Fruit fly (Drosophila melanogaster): ENCODE measurements around the gene DPCoAC.
A peak's percentile ranks its signal among the peaks of the same experiment; 100 is the strongest.

DNA sequence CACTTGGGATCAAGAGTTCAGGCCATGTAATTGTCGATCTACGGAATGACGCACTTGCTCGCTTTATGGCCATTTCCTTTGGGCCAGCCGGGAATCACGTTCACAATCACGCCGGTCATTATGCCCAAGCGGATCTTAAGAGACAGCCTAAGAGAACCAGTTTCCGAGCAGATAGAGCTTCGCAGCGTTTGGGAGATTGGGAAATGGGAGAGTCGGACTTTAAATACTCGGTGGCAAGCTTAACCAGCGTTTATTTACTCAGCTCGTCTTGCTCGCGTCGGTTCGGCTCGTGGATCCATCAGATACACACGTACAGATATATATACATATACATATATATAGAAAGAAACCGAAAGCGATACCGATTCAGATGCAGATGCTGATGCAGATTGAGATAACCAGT is 8.1 kb upstream of the DPCoAC start:
- TF ChIP-seq CG14711 (tag; optimal IDR thresholded peaks at IDR 0.05) (no peak), tj (GFP tag; optimal IDR thresholded peaks at IDR 0.05) (peak; percentile 42), CG7101 (tag; optimal IDR thresholded peaks at IDR 0.05) (no peak), CG7045 (GFP tag; optimal IDR thresholded peaks at IDR 0.05) (no peak), kay (GFP tag; ENCODE audit: borderline replicate concordance) (no peak), cnc (optimal IDR thresholded peaks at IDR 0.05) (no peak), CG5204 (GFP tag; optimal IDR thresholded peaks at IDR 0.05) (no peak), Clk (GFP tag; optimal IDR thresholded peaks at IDR 0.05) (no peak), CG12768 (GFP tag; optimal IDR thresholded peaks at IDR 0.05) (no peak)
